Worm (Caenorhabditis elegans) whole organism, L1 larva: ENCODE measurements around the gene F44E2.4.

Experiments used
- C04F5.9 ChIP-seq: sonication (generic microtip); optimal IDR thresholded peaks from 2 replicates; lab custom pipeline; 2016; ENCODE audit warnings: missing genetic modification characterization, missing compliant biosample characterization
- F16B12.6 ChIP-seq: fragments of 150-350 bp; optimal IDR thresholded peaks from 2 replicates; lab custom pipeline; 2014; ENCODE audit warnings: missing biosample characterization, missing genetic modification characterization
- aha-1 ChIP-seq: fragments of 150-350 bp; optimal IDR thresholded peaks from 2 replicates; lab custom pipeline; 2014; ENCODE audit warnings: missing biosample characterization, missing genetic modification characterization
- aly-2 ChIP-seq: fragments of 150-350 bp; optimal IDR thresholded peaks from 2 replicates; lab custom pipeline; 2014; ENCODE audit warnings: missing biosample characterization, missing genetic modification characterization
- ces-1 ChIP-seq: fragments of 150-350 bp; optimal IDR thresholded peaks from 2 replicates; lab custom pipeline; 2014; ENCODE audit warnings: missing biosample characterization, missing genetic modification reagents, missing genetic modification characterization
- dpl-1 ChIP-seq, 3 experiments: fragments of 150-350 bp in 2 of 3; sonication (generic microtip) in 1 of 3; optimal IDR thresholded peaks; 2 replicates each; lab custom pipeline; 2014 to 2017; ENCODE audit warnings: missing biosample characterization in 3 of 3, missing genetic modification characterization in 3 of 3, missing genetic modification reagents in 3 of 3
- dsc-1 ChIP-seq: sonication (generic microtip); optimal IDR thresholded peaks from 2 replicates; lab custom pipeline; 2016; ENCODE audit warnings: mild to moderate bottlenecking, missing genetic modification characterization, missing compliant biosample characterization
- efl-1 ChIP-seq, 4 experiments: fragments of 150-350 bp; optimal IDR thresholded peaks in 3 of 4; peaks in 1 of 4; 1 replicate in 1 of 4; 2 replicates in 3 of 4; lab custom pipeline; 2014; ENCODE audit warnings: missing biosample characterization in 2 of 4, missing genetic modification characterization in 2 of 4, missing genetic modification reagents in 2 of 4
- efl-3 ChIP-seq: fragments of 200-800 bp; sonication (Bioruptor generic); optimal IDR thresholded peaks from 2 replicates; lab custom pipeline; 2018; ENCODE audit warnings: mild to moderate bottlenecking, missing genetic modification characterization, missing compliant biosample characterization
- egl-13 ChIP-seq: sonication (generic microtip); optimal IDR thresholded peaks from 2 replicates; lab custom pipeline; 2016; ENCODE audit warnings: missing genotype, missing genetic modification reagents, missing genetic modification characterization, missing compliant biosample characterization
- elt-3 ChIP-seq, 6 experiments: fragments of 150-350 bp in 1 of 6; sonication (generic microtip); optimal IDR thresholded peaks; 2 replicates each; lab custom pipeline; 2017 to 2018; ENCODE audit warnings: missing biosample characterization in 6 of 6, missing genetic modification characterization in 6 of 6, inconsistent platforms in 1 of 6
- fkh-10 ChIP-seq: sonication (generic microtip); optimal IDR thresholded peaks from 2 replicates; lab custom pipeline; 2017; ENCODE audit warnings: missing biosample characterization, missing genetic modification reagents, missing genetic modification characterization
- fos-1 ChIP-seq: fragments of 150-350 bp; optimal IDR thresholded peaks from 2 replicates; lab custom pipeline; 2014; ENCODE audit warnings: missing biosample characterization, missing genetic modification characterization
- hlh-17 ChIP-seq: fragments of 200-800 bp; sonication (Bioruptor generic); optimal IDR thresholded peaks from 2 replicates; lab custom pipeline; 2018; ENCODE audit warnings: missing genetic modification characterization, mild to moderate bottlenecking, missing compliant biosample characterization, moderate library complexity, borderline replicate concordance
- hlh-4 ChIP-seq: sonication (generic microtip); optimal IDR thresholded peaks from 2 replicates; lab custom pipeline; 2016; ENCODE audit warnings: mild to moderate bottlenecking, missing genetic modification characterization, missing compliant biosample characterization
- hpl-2 ChIP-seq: fragments of 150-350 bp; optimal IDR thresholded peaks from 2 replicates; lab custom pipeline; 2014; ENCODE audit warnings: missing biosample characterization, missing genetic modification reagents, missing genetic modification characterization
- irx-1 ChIP-seq: sonication (generic microtip); optimal IDR thresholded peaks from 2 replicates; lab custom pipeline; 2016; ENCODE audit warnings: missing genetic modification characterization, missing compliant biosample characterization
- lin-13 ChIP-seq: fragments of 150-350 bp; optimal IDR thresholded peaks from 2 replicates; lab custom pipeline; 2014; ENCODE audit warnings: missing biosample characterization, missing genetic modification reagents, missing genetic modification characterization
- lin-14 ChIP-seq: fragments of 200-800 bp; sonication (Bioruptor generic); optimal IDR thresholded peaks from 2 replicates; lab custom pipeline; 2018; ENCODE audit warnings: mild to moderate bottlenecking, missing genetic modification characterization, moderate library complexity, missing compliant biosample characterization
- lin-15B ChIP-seq: fragments of 150-350 bp; sonication (generic microtip); optimal IDR thresholded peaks from 3 replicates; lab custom pipeline; 2014; ENCODE audit warnings: missing biosample characterization, missing genetic modification characterization
- lin-35 ChIP-seq, 2 experiments: fragments of 150-350 bp; optimal IDR thresholded peaks; 2 replicates each; lab custom pipeline; 2014; ENCODE audit warnings: missing biosample characterization in 2 of 2, missing genetic modification characterization in 2 of 2, missing genetic modification reagents in 2 of 2
- lin-39 ChIP-seq: fragments of 150-350 bp; optimal IDR thresholded peaks from 2 replicates; lab custom pipeline; 2014; ENCODE audit warnings: missing biosample characterization, missing genetic modification reagents, missing genetic modification characterization
- lir-3 ChIP-seq: sonication (generic microtip); optimal IDR thresholded peaks from 2 replicates; lab custom pipeline; 2016; ENCODE audit warnings: mild to moderate bottlenecking, missing genetic modification characterization, moderate library complexity, missing compliant biosample characterization; ENCODE audit not compliant: poor library complexity
- mab-9 ChIP-seq: fragments of 200-800 bp; sonication (Bioruptor generic); IDR thresholded peaks from 2 replicates; pipeline ENCODE4 v1.3.6; 2022; ENCODE audit warnings: missing genetic modification reagents, missing genetic modification characterization, missing compliant biosample characterization
- mef-2 ChIP-seq: fragments of 150-350 bp; optimal IDR thresholded peaks from 2 replicates; lab custom pipeline; 2014; ENCODE audit warnings: missing biosample characterization, missing genetic modification characterization
- mep-1 ChIP-seq: fragments of 150-350 bp; optimal IDR thresholded peaks from 2 replicates; lab custom pipeline; 2014; ENCODE audit warnings: missing biosample characterization, missing genetic modification characterization
- nhr-11 ChIP-seq: fragments of 150-350 bp; optimal IDR thresholded peaks from 2 replicates; lab custom pipeline; 2014; ENCODE audit warnings: missing biosample characterization, missing genetic modification characterization
- nhr-19 ChIP-seq: fragments of 200-800 bp; sonication (Bioruptor generic); conservative IDR thresholded peaks from 2 replicates; pipeline ENCODE4 v1.3.6; 2022; ENCODE audit warnings: missing genetic modification characterization, missing compliant biosample characterization
- nhr-20 ChIP-seq: sonication (generic microtip); optimal IDR thresholded peaks from 2 replicates; lab custom pipeline; 2016; ENCODE audit warnings: mild to moderate bottlenecking, missing genetic modification characterization, missing compliant biosample characterization
- nhr-237 ChIP-seq: fragments of 150-350 bp; optimal IDR thresholded peaks from 2 replicates; lab custom pipeline; 2014; ENCODE audit warnings: missing biosample characterization, missing genetic modification characterization
- nhr-47 ChIP-seq: sonication (generic microtip); optimal IDR thresholded peaks from 2 replicates; lab custom pipeline; 2016; ENCODE audit warnings: mild to moderate bottlenecking, missing genetic modification characterization, moderate library complexity, missing compliant biosample characterization
- nhr-71 ChIP-seq: sonication (generic microtip); optimal IDR thresholded peaks from 2 replicates; lab custom pipeline; 2016; ENCODE audit warnings: mild to moderate bottlenecking, missing genetic modification characterization, moderate library complexity, missing compliant biosample characterization
- nhr-76 ChIP-seq: sonication (generic microtip); optimal IDR thresholded peaks from 2 replicates; lab custom pipeline; 2017; ENCODE audit warnings: missing biosample characterization, missing genetic modification characterization
- nhr-85 ChIP-seq: sonication (generic microtip); peaks from one replicate; lab custom pipeline; 2016; ENCODE audit warnings: missing genetic modification characterization, inconsistent platforms, missing compliant biosample characterization
- nhr-90 ChIP-seq: sonication (generic microtip); optimal IDR thresholded peaks from 2 replicates; lab custom pipeline; 2016; ENCODE audit warnings: mild to moderate bottlenecking, missing genetic modification characterization, missing compliant biosample characterization; ENCODE audit not compliant: poor library complexity
- pag-3 ChIP-seq: sonication (generic microtip); optimal IDR thresholded peaks from 2 replicates; lab custom pipeline; 2017; ENCODE audit warnings: missing genetic modification characterization, mild to moderate bottlenecking, missing compliant biosample characterization, antibody characterized with exemption, borderline replicate concordance; ENCODE audit not compliant: insufficient read depth
- pqm-1 ChIP-seq: sonication (generic microtip); optimal IDR thresholded peaks from 3 replicates; lab custom pipeline; 2017; ENCODE audit warnings: missing biosample characterization, missing genetic modification characterization
- rnt-1 ChIP-seq: sonication (generic microtip); optimal IDR thresholded peaks from 2 replicates; lab custom pipeline; 2016; ENCODE audit warnings: mild to moderate bottlenecking, missing genetic modification characterization, moderate library complexity, missing compliant biosample characterization
- snpc-4 ChIP-seq: fragments of 150-350 bp; optimal IDR thresholded peaks from 2 replicates; lab custom pipeline; 2014; ENCODE audit warnings: missing biosample characterization, missing genetic modification characterization
- snu-23 ChIP-seq: sonication (generic microtip); optimal IDR thresholded peaks from 2 replicates; lab custom pipeline; 2016; ENCODE audit warnings: missing genetic modification characterization, missing compliant biosample characterization
- sptf-1 ChIP-seq: fragments of 150-350 bp; optimal IDR thresholded peaks from 2 replicates; lab custom pipeline; 2014; ENCODE audit warnings: missing biosample characterization, missing genetic modification characterization
- swsn-7 ChIP-seq: sonication (generic microtip); optimal IDR thresholded peaks from 2 replicates; lab custom pipeline; 2016; ENCODE audit warnings: missing genetic modification characterization, missing compliant biosample characterization
- unc-130 ChIP-seq: fragments of 150-350 bp; optimal IDR thresholded peaks from 2 replicates; lab custom pipeline; 2017; ENCODE audit warnings: missing biosample characterization, missing genetic modification characterization, inconsistent platforms
- unc-30 ChIP-seq: sonication (generic microtip); optimal IDR thresholded peaks from 2 replicates; lab custom pipeline; 2017; ENCODE audit warnings: missing biosample characterization, missing genetic modification characterization
- xbp-1 ChIP-seq: sonication (generic microtip); optimal IDR thresholded peaks from 2 replicates; lab custom pipeline; 2016; ENCODE audit warnings: missing genetic modification characterization, missing compliant biosample characterization
- zip-4 ChIP-seq: fragments of 200-800 bp; sonication (Bioruptor generic); optimal IDR thresholded peaks from 2 replicates; lab custom pipeline; 2018; ENCODE audit warnings: mild to moderate bottlenecking, missing genetic modification characterization, moderate library complexity, missing compliant biosample characterization
- ztf-11 ChIP-seq, 2 experiments: sonication (generic microtip); optimal IDR thresholded peaks; 2 replicates each; lab custom pipeline; 2016 to 2017; ENCODE audit warnings: missing genetic modification characterization in 2 of 2, missing biosample characterization in 1 of 2, missing compliant biosample characterization in 1 of 2
- ztf-4 ChIP-seq: fragments of 150-350 bp; optimal IDR thresholded peaks from 2 replicates; lab custom pipeline; 2014; ENCODE audit warnings: missing biosample characterization, missing genetic modification characterization

The F44E2.4 gene

DNA sequence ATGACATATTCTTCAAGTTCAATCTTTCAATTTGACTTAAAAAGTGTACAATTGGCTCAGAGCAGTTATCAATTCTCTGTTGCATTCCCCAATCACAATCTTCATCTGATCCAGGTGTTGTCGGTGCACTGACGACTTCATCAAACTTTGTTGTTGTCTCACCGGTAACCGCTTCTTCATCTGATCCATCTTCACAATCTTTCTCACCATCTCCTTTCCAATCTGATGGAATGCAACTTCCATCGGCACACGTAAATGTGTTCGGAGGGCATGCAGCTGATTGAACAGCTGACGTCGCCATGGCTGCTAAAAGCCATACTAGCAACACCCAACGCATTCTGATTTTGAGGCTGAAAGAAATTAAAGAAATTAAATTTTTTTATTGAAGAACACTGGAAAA lies at the start of gene F44E2.4:
F44E2.4 (minus strand) TSS at position 350 of the 400 bp plus-strand sequence.
- TF ChIP-seq aha-1 (tag; lab: Kevin White, UChicago) (no peak), nhr-76 (tag; lab: Kevin White, UChicago) (no peak), efl-3 (GFP tag; lab: Kevin White, UChicago) (no peak), dpl-1 (GFP tag; optimal IDR thresholded peaks at IDR 0.05; lab: Kevin White, UChicago) (no peak), nhr-90 (tag; lab: Kevin White, UChicago) (no peak), nhr-20 (tag; lab: Kevin White, UChicago) (no peak), unc-30 (tag; lab: Kevin White, UChicago) (no peak), fkh-10 (no peak), swsn-7 (tag; lab: Kevin White, UChicago) (no peak), mab-9 (GFP tag; lab: Robert Waterston, UW) (no peak), aly-2 (no peak)

DNA sequence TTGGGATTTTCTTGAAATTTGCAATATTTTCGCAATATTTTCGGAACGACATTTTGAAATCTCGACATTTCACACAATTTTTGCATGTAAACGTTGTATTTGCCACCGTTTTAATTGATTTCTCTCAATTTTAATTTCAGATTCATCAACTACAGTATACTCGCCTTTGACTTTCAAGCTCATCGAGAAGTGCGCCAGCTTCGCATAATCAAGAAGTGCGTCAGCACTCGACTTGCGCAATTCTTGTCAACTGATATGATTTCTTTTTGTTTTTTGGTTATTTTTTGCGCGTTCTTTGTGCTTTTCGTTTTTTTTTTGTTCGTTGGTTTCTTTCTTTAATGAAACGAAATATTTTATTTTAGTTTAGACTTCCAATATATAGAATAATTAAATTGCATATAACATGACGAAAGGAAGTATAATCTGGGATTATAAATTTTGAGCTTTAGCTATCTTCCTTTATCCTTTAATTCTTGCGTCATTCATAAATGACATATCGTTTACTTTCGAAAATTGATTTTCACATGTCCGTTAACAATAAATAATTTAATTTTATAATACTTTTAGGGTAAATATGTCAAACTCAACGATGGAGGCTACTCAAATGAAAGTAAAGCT lies 49.1 kb upstream of the F44E2.4 start, which contains the start of gene famh-136:
famh-136 (plus strand) TSS at position 568 of the 618 bp plus-strand sequence.
- peak; percentile 45 for TF ChIP-seq lir-3 (tag; lab: Kevin White, UChicago)
- TF ChIP-seq F16B12.6: peak; percentile 61
- TF ChIP-seq dpl-1 (GFP tag; optimal IDR thresholded peaks at IDR 0.05; lab: Kevin White, UChicago): peak; percentile 76 to 88 (median 84)
- peak; percentile 84 for TF ChIP-seq lin-14 (GFP tag; lab: Kevin White, UChicago)
- peak; percentile 93 for TF ChIP-seq C04F5.9 (tag; lab: Kevin White, UChicago)
- no peak for TF ChIP-seq mef-2 (tag; lab: Kevin White, UChicago)
- peak; percentile 79 for TF ChIP-seq xbp-1 (tag; lab: Kevin White, UChicago)
- TF ChIP-seq sptf-1 (tag; lab: Kevin White, UChicago): no peak
- TF ChIP-seq irx-1 (tag; lab: Kevin White, UChicago): peak; percentile 63
- TF ChIP-seq snpc-4 (tag; lab: Kevin White, UChicago): peak; percentile 74
- no peak for TF ChIP-seq ces-1 (GFP tag; lab: Kevin White, UChicago)
- TF ChIP-seq nhr-237 (tag; lab: Kevin White, UChicago): peak; percentile 13
- peak; percentile 56 for TF ChIP-seq hpl-2 (GFP tag; lab: Kevin White, UChicago)
- peak; percentile 90 for TF ChIP-seq dsc-1 (tag; lab: Kevin White, UChicago)
- TF ChIP-seq rnt-1 (tag; lab: Kevin White, UChicago): peak; percentile 91
- TF ChIP-seq lin-39: peak; percentile 50
- TF ChIP-seq hlh-17: no peak
- peak; percentile 81 to 92 for TF ChIP-seq lin-35 (GFP tag; optimal IDR thresholded peaks at IDR 0.05; lab: Kevin White, UChicago)
- TF ChIP-seq ztf-11 (tag; optimal IDR thresholded peaks at IDR 0.05; lab: Kevin White, UChicago): peak in 1 of 2 experiments; percentile 42
- TF ChIP-seq pag-3 (tag; lab: Kevin White, UChicago): peak; percentile 39
- peak; percentile 78 to 85 for TF ChIP-seq efl-1 (optimal IDR thresholded peaks at IDR 0.05; lab: Kevin White, UChicago)
- peak; percentile 77 to 98 for TF ChIP-seq efl-1 (GFP tag; optimal IDR thresholded peaks at IDR 0.05 in 1 of 2; lab: Kevin White, UChicago)
- TF ChIP-seq mep-1: peak; percentile 97
- peak; percentile 94 for TF ChIP-seq unc-130 (tag; lab: Kevin White, UChicago)
- no peak for TF ChIP-seq aha-1 (tag; lab: Kevin White, UChicago)
- peak; percentile 92 for TF ChIP-seq nhr-71 (tag; lab: Kevin White, UChicago)
- TF ChIP-seq elt-3 (tag; optimal IDR thresholded peaks at IDR 0.05; lab: Kevin White, UChicago): peak in 2 of 6 experiments; percentile 84 to 88
- peak; percentile 68 for TF ChIP-seq lin-13 (GFP tag; lab: Kevin White, UChicago)
- peak; percentile 96 for TF ChIP-seq nhr-20 (tag; lab: Kevin White, UChicago)
- peak; percentile 39; the same call in 1 of the 2 replicates for TF ChIP-seq mab-9 (GFP tag; lab: Robert Waterston, UW)
- TF ChIP-seq unc-30 (tag; lab: Kevin White, UChicago): no peak
- peak; percentile 90 for TF ChIP-seq nhr-47 (tag; lab: Kevin White, UChicago)
- TF ChIP-seq snu-23 (GFP tag; lab: Kevin White, UChicago): peak; percentile 93
- peak; percentile 43 for TF ChIP-seq fos-1 (tag; lab: Kevin White, UChicago)
- no peak for TF ChIP-seq pqm-1 (tag; lab: Kevin White, UChicago)
- peak; percentile 89 for TF ChIP-seq nhr-85 (tag; lab: Kevin White, UChicago)
- TF ChIP-seq ztf-4 (tag; lab: Kevin White, UChicago): peak; percentile 71
- TF ChIP-seq hlh-4 (tag; lab: Kevin White, UChicago): no peak
- TF ChIP-seq egl-13 (tag; lab: Kevin White, UChicago): peak; percentile 64
- peak; percentile 42 for TF ChIP-seq zip-4 (GFP tag; lab: Kevin White, UChicago)
- peak; percentile 44 for TF ChIP-seq nhr-11
- peak; percentile 42 for TF ChIP-seq fkh-10
- peak; percentile 75 for TF ChIP-seq lin-15B (tag; lab: Kevin White, UChicago)
- no peak for TF ChIP-seq efl-3 (GFP tag; lab: Kevin White, UChicago)
- TF ChIP-seq nhr-19: peak; percentile 99
